Fruit fly (Drosophila melanogaster) whole organism, pupa: ENCODE measurements around the gene CG34462.

Experiments
- CG10348 ChIP-seq: fragments of 200-800 bp; sonication (Bioruptor generic); IDR thresholded peaks from 2 replicates; pipeline ENCODE4 v1.3.6; 2022; ENCODE audit warnings: missing biosample characterization, missing genetic modification characterization
- CG12605 ChIP-seq: fragments of 200-800 bp; sonication (Bioruptor generic); IDR thresholded peaks from 2 replicates; pipeline ENCODE4 v1.3.6; 2022; ENCODE audit warnings: missing biosample characterization, missing genetic modification characterization
- CG13204 ChIP-seq: fragments of 200-800 bp; sonication (Bioruptor generic); optimal IDR thresholded peaks from 2 replicates; lab custom pipeline; 2018; ENCODE audit warnings: missing biosample characterization, mild to moderate bottlenecking, missing genetic modification characterization, moderate library complexity
- CG14655 ChIP-seq: fragments of 200-800 bp; sonication (Bioruptor generic); optimal IDR thresholded peaks from 3 replicates; lab custom pipeline; 2017; ENCODE audit warnings: mild to moderate bottlenecking, missing biosample characterization, missing genetic modification reagents, missing genetic modification characterization
- CG15710 ChIP-seq: fragments of 200-800 bp; sonication (Bioruptor generic); optimal IDR thresholded peaks from 2 replicates; lab custom pipeline; 2018; ENCODE audit warnings: missing biosample characterization, mild to moderate bottlenecking, missing genetic modification characterization, moderate library complexity
- CG17806 ChIP-seq: fragments of 200-800 bp; sonication (Bioruptor generic); optimal IDR thresholded peaks from 2 replicates; lab custom pipeline; 2018; ENCODE audit warnings: missing biosample characterization, mild to moderate bottlenecking, missing genetic modification characterization, moderate library complexity
- CG32121 ChIP-seq: fragments of 200-800 bp; sonication (Bioruptor generic); IDR thresholded peaks from 2 replicates; pipeline ENCODE4 v1.3.6; 2022; ENCODE audit warnings: missing biosample characterization, missing genetic modification characterization
- CG34367 ChIP-seq: fragments of 200-800 bp; sonication (Bioruptor generic); optimal IDR thresholded peaks from 2 replicates; lab custom pipeline; 2018; ENCODE audit warnings: missing biosample characterization, mild to moderate bottlenecking, missing genetic modification characterization
- CG4496 ChIP-seq: fragments of 200-800 bp; sonication (Bioruptor generic); IDR thresholded peaks from 3 replicates; pipeline ENCODE4 v1.3.6; 2022; ENCODE audit warnings: missing biosample characterization, missing genetic modification characterization
- CG8301 ChIP-seq: fragments of 200-800 bp; sonication (Bioruptor generic); optimal IDR thresholded peaks from 2 replicates; lab custom pipeline; 2018; ENCODE audit warnings: missing biosample characterization, mild to moderate bottlenecking, missing genetic modification characterization
- CG9948 ChIP-seq: fragments of 200-800 bp; sonication (Bioruptor generic); optimal IDR thresholded peaks from 2 replicates; lab custom pipeline; 2018; ENCODE audit warnings: missing biosample characterization, mild to moderate bottlenecking, missing genetic modification characterization, moderate library complexity
- D1 ChIP-seq: fragments of 200-800 bp; sonication (Bioruptor generic); optimal IDR thresholded peaks from 2 replicates; lab custom pipeline; 2018; ENCODE audit warnings: missing biosample characterization, mild to moderate bottlenecking, missing genetic modification characterization, moderate library complexity
- EcR ChIP-seq: fragments of 200-800 bp; sonication (Bioruptor generic); optimal IDR thresholded peaks from 3 replicates; lab custom pipeline; 2019; ENCODE audit warnings: missing biosample characterization, missing genetic modification characterization, mild to moderate bottlenecking, moderate library complexity, missing genetic modification reagents
- Ets98B ChIP-seq: fragments of 200-800 bp; sonication (Bioruptor generic); IDR thresholded peaks from 2 replicates; pipeline ENCODE4 v1.3.6; 2022; ENCODE audit warnings: missing biosample characterization, missing genetic modification characterization
- Pif1A ChIP-seq: fragments of 200-800 bp; sonication (Bioruptor generic); optimal IDR thresholded peaks from 3 replicates; lab custom pipeline; 2016; ENCODE audit warnings: missing biosample characterization, missing genetic modification characterization
- Pif1B ChIP-seq: fragments of 200-800 bp; sonication (Bioruptor generic); optimal IDR thresholded peaks from 3 replicates; lab custom pipeline; 2016; ENCODE audit warnings: missing biosample characterization, missing genetic modification characterization
- Snoo ChIP-seq: fragments of 200-800 bp; sonication (Bioruptor generic); optimal IDR thresholded peaks from 3 replicates; lab custom pipeline; 2017; ENCODE audit warnings: missing biosample characterization, mild to moderate bottlenecking, missing genetic modification characterization, inconsistent platforms
- fd96Ca ChIP-seq: fragments of 200-800 bp; sonication (Bioruptor generic); IDR thresholded peaks from 3 replicates; pipeline ENCODE4 v1.3.6; 2022; ENCODE audit warnings: missing biosample characterization, missing genetic modification characterization
- gl ChIP-seq: fragments of 200-800 bp; sonication (Bioruptor generic); optimal IDR thresholded peaks from 2 replicates; lab custom pipeline; 2018; ENCODE audit warnings: missing biosample characterization, mild to moderate bottlenecking, missing genetic modification characterization
- rn ChIP-seq: fragments of 200-800 bp; sonication (Bioruptor generic); IDR thresholded peaks from 2 replicates; pipeline ENCODE4 v1.3.6; 2022; ENCODE audit warnings: missing biosample characterization, missing genetic modification characterization

CG34462 gene

dm6 chr3L:8363266-8363665 is 34.9 kb downstream of the CG34462 start:
- no peak for TF ChIP-seq Pif1A (GFP tag; lab: Kevin White, UChicago)
- no peak for TF ChIP-seq EcR (GFP tag; lab: Kevin White, UChicago)
- TF ChIP-seq D1 (tag; lab: Kevin White, UChicago), result no peak
- TF ChIP-seq CG17806 (tag; lab: Kevin White, UChicago), result no peak
- TF ChIP-seq CG32121 (GFP tag; lab: Robert Waterston, UW), result no peak
- TF ChIP-seq, all 21 proteins: peak for 0

- TF ChIP-seq gl (tag; lab: Kevin White, UChicago), result no peak
- TF ChIP-seq CG8301 (tag; lab: Kevin White, UChicago), result peak; percentile 19
- no peak for TF ChIP-seq CG10348 (GFP tag; lab: Robert Waterston, UW)
- TF ChIP-seq CG14655 (GFP tag; lab: Kevin White, UChicago), result peak; percentile 45
- no peak for TF ChIP-seq CG34367 (tag; lab: Kevin White, UChicago)
- no peak for TF ChIP-seq CG32121 (GFP tag; lab: Robert Waterston, UW)
- TF ChIP-seq CG13204 (GFP tag; lab: Kevin White, UChicago), result no peak
- peak; percentile 57 for TF ChIP-seq Snoo (tag; lab: Kevin White, UChicago)
- 0 out of 3 replicates have a peak, but pooled peaks have one; percentile 15 for TF ChIP-seq CG4496 (GFP tag; lab: Robert Waterston, UW)
- TF ChIP-seq rn (GFP tag; lab: Robert Waterston, UW), result no peak
These were observed 40.4 kb downstream of the CG34462 start for dm6 chr3L:8368694-8369344.

DNA sequence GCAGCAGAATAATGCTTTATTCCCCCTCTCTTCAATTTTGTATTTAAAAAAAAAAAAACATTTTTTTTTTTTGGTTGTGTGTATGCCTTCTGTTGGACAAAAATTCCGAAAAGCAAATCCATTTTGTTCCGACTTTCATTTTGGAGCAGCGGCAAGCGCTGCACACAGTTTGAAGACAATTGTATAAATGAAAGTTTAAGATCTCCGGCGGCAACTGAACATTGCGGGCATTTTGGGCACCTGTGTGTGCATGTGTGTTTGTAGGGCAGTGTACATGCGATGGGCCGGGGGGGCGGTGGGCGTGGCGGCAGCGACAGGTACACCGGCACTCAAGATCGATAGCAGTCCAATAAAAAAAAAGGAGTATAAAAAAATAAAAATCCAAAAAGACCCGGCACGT is 41.1 kb downstream of the CG34462 start:
- no peak for TF ChIP-seq CG8301 (tag; lab: Kevin White, UChicago)
- no peak for TF ChIP-seq CG13204 (GFP tag; lab: Kevin White, UChicago)
- TF ChIP-seq Ets98B (GFP tag; lab: Robert Waterston, UW), result no peak
- TF ChIP-seq CG17806 (tag; lab: Kevin White, UChicago), result no peak
- no peak for TF ChIP-seq CG15710
- TF ChIP-seq CG34367 (tag; lab: Kevin White, UChicago), result no peak

DNA sequence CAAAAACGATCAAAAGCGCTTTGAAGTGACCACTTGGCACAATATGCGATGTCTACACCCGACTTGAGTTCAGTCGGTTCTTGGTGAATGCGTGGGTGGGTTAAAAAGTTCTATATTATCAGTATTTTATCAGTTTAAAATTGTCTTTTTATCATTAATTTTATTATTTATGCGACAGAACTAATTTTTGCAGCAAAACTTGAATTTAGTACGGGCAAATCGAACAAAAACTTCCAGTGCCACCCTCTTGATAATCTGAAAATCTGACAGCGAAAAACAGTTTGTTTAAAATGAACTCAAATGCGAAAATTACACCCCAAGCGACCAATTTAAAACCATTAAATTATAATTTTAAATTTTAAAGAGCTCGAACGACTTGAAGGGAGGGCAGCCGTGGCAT is 42.5 kb downstream of the CG34462 start:
- TF ChIP-seq CG10348 (GFP tag; lab: Robert Waterston, UW) (no peak), rn (GFP tag; lab: Robert Waterston, UW) (no peak), Snoo (tag; lab: Kevin White, UChicago) (peak; percentile 64), gl (tag; lab: Kevin White, UChicago) (no peak)

DNA sequence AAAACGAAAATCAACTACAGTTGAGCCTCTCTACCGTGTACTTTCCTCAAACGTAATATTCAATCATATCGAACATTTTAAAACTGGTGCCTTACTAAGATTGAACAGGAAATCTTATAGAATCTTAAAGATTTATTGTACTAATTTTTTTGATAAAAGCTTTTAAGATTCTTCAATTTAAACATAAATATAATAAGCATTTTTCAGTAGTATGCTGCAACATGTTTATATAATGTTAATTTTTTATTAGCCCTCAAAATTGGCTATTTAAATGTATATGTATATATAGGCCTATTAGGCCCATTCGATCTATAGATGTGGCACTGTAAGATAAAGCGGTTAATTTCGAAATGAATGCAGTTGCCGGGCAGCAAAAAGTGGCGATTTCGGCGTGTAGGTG is 43.2 kb downstream of the CG34462 start:
- TF ChIP-seq CG17806 (tag; lab: Kevin White, UChicago) (no peak), CG4496 (GFP tag; lab: Robert Waterston, UW) (no peak), CG8301 (tag; lab: Kevin White, UChicago) (no peak), Pif1B (GFP tag; lab: Kevin White, UChicago) (no peak), CG14655 (GFP tag; lab: Kevin White, UChicago) (peak; percentile 1), gl (tag; lab: Kevin White, UChicago) (no peak), CG12605 (GFP tag; lab: Robert Waterston, UW) (no peak)

- TF ChIP-seq CG13204 (GFP tag; lab: Kevin White, UChicago), result peak; percentile 35
- no peak for TF ChIP-seq CG14655 (GFP tag; lab: Kevin White, UChicago)
- no peak for TF ChIP-seq Ets98B (GFP tag; lab: Robert Waterston, UW)
These were observed 43.7 kb downstream of the CG34462 start, which contains the start of gene ImpE1 for dm6 chr3L:8372035-8372434. ImpE1 (plus strand) TSS chr3L:8372405.

DNA sequence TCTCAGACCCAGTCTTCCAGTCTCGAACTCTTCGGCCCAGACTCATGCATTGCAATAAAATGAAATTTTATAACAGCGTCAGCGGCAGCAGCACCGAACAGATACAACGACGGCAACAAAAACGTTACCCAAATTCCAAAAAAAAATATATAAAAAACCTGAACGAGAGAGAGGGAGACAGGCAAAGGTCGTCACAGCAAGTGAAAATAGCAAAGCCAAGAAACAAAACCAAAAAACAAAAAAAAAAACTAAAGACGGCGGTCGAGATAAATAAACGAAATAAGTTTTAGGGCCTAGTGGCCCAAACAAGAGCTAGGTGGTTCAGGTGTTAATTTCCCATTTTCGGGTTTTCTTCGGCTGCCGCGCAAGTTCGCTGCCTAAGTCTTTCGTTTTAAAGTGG is 45.7 kb downstream of the CG34462 start:
- TF ChIP-seq CG13204 (GFP tag; lab: Kevin White, UChicago), result no peak
- TF ChIP-seq Snoo (tag; lab: Kevin White, UChicago), result no peak
- TF ChIP-seq Pif1A (GFP tag; lab: Kevin White, UChicago), result no peak
- no peak for TF ChIP-seq CG15710
- TF ChIP-seq CG9948 (tag; lab: Kevin White, UChicago), result no peak
- TF ChIP-seq EcR (GFP tag; lab: Kevin White, UChicago), result no peak
- TF ChIP-seq, all 21 proteins: peak for 0

- TF ChIP-seq CG9948 (tag; lab: Kevin White, UChicago) (no peak), EcR (GFP tag; lab: Kevin White, UChicago) (no peak), CG34367 (tag; lab: Kevin White, UChicago) (no peak), D1 (tag; lab: Kevin White, UChicago) (no peak), Pif1B (GFP tag; lab: Kevin White, UChicago) (no peak), Snoo (tag; lab: Kevin White, UChicago) (no peak), CG10348 (GFP tag; lab: Robert Waterston, UW) (no peak), CG4496 (GFP tag; lab: Robert Waterston, UW) (no peak), fd96Ca (no peak), CG13204 (GFP tag; lab: Kevin White, UChicago) (no peak), rn (GFP tag; lab: Robert Waterston, UW) (no peak), Ets98B (GFP tag; lab: Robert Waterston, UW) (no peak), CG12605 (GFP tag; lab: Robert Waterston, UW) (no peak)
These were observed 50.8 kb downstream of the CG34462 start for dm6 chr3L:8379161-8379560.
